Fruit fly (Drosophila melanogaster) whole organism, prepupa: ENCODE results near the gene galla-2.
A peak's percentile ranks its signal among the peaks of the same experiment; 100 is the strongest.

Experiments
- Blimp-1 ChIP-seq: fragments of 200-800 bp; sonication (Bioruptor generic); optimal IDR thresholded peaks from 3 replicates; lab custom pipeline; 2017; ENCODE audit warnings: missing biosample characterization, missing genetic modification characterization, mild to moderate bottlenecking, moderate library complexity, missing genetic modification reagents
- CG10631 ChIP-seq: fragments of 200-800 bp; sonication (Bioruptor generic); optimal IDR thresholded peaks from 2 replicates; lab custom pipeline; 2016; ENCODE audit warnings: missing biosample characterization, missing genetic modification characterization
- CG10669 ChIP-seq: fragments of 200-800 bp; sonication (Bioruptor generic); optimal IDR thresholded peaks from 3 replicates; lab custom pipeline; 2018; ENCODE audit warnings: missing biosample characterization, mild to moderate bottlenecking, missing genetic modification characterization, moderate library complexity
- CG11294 ChIP-seq: fragments of 200-800 bp; sonication (Bioruptor generic); IDR thresholded peaks from 2 replicates; pipeline ENCODE4 v1.3.6; 2022; ENCODE audit warnings: missing biosample characterization, missing genetic modification characterization
- CG11762 ChIP-seq: fragments of 200-800 bp; sonication (Bioruptor generic); optimal IDR thresholded peaks from 3 replicates; lab custom pipeline; 2016; ENCODE audit warnings: missing biosample characterization, missing genetic modification characterization; ENCODE audit not compliant: insufficient read depth
- CG11902 ChIP-seq: fragments of 200-800 bp; sonication (Bioruptor generic); optimal IDR thresholded peaks from 3 replicates; lab custom pipeline; 2016; ENCODE audit warnings: missing biosample characterization, missing genetic modification characterization
- CG15336 ChIP-seq: fragments of 200-800 bp; sonication (Bioruptor generic); IDR thresholded peaks from 2 replicates; pipeline ENCODE4 v1.3.6; 2022; ENCODE audit warnings: missing biosample characterization, missing genetic modification characterization
- CG1621 ChIP-seq: fragments of 200-800 bp; sonication (Bioruptor generic); optimal IDR thresholded peaks from 3 replicates; lab custom pipeline; 2018; ENCODE audit warnings: missing biosample characterization, mild to moderate bottlenecking, missing genetic modification characterization
- CG16779 ChIP-seq: fragments of 200-800 bp; sonication (Bioruptor generic); optimal IDR thresholded peaks from 3 replicates; lab custom pipeline; 2017; ENCODE audit warnings: missing biosample characterization, mild to moderate bottlenecking, missing genetic modification characterization
- CG3032 ChIP-seq: fragments of 200-800 bp; optimal IDR thresholded peaks from 2 replicates; lab custom pipeline; 2019; ENCODE audit warnings: missing biosample characterization, mild to moderate bottlenecking, missing genetic modification characterization, moderate library complexity
- CG31627 ChIP-seq: fragments of 200-800 bp; sonication (Bioruptor generic); optimal IDR thresholded peaks from 3 replicates; lab custom pipeline; 2016; ENCODE audit warnings: missing biosample characterization, missing genetic modification characterization
- CG34406 ChIP-seq: fragments of 200-800 bp; sonication (Bioruptor generic); optimal IDR thresholded peaks from 3 replicates; lab custom pipeline; 2016; ENCODE audit warnings: missing biosample characterization, missing genetic modification characterization
- CG3919 ChIP-seq: fragments of 200-800 bp; sonication (Bioruptor generic); optimal IDR thresholded peaks from 3 replicates; lab custom pipeline; 2016; ENCODE audit warnings: missing biosample characterization, missing genetic modification characterization
- CG4318 ChIP-seq: fragments of 200-800 bp; sonication (Bioruptor generic); optimal IDR thresholded peaks from 3 replicates; lab custom pipeline; 2017; ENCODE audit warnings: missing biosample characterization, mild to moderate bottlenecking, missing genetic modification characterization
- CG6163 ChIP-seq: fragments of 200-800 bp; sonication (Bioruptor generic); IDR thresholded peaks from 3 replicates; pipeline ENCODE4 v1.3.6; 2022; ENCODE audit warnings: missing biosample characterization, missing genetic modification characterization
- CG6276 ChIP-seq: fragments of 200-800 bp; sonication (Bioruptor generic); optimal IDR thresholded peaks from 2 replicates; lab custom pipeline; 2017; ENCODE audit warnings: missing biosample characterization, mild to moderate bottlenecking, missing genetic modification characterization
- CG6792 ChIP-seq: fragments of 200-800 bp; sonication (Bioruptor generic); optimal IDR thresholded peaks from 3 replicates; lab custom pipeline; 2016; ENCODE audit warnings: missing biosample characterization, missing genetic modification characterization
- CG6854 ChIP-seq: fragments of 200-800 bp; sonication (Bioruptor generic); optimal IDR thresholded peaks from 2 replicates; lab custom pipeline; 2017; ENCODE audit warnings: missing biosample characterization, mild to moderate bottlenecking, missing genetic modification characterization
- CG7368 ChIP-seq: fragments of 200-800 bp; sonication (Bioruptor generic); optimal IDR thresholded peaks from 3 replicates; lab custom pipeline; 2016; ENCODE audit warnings: missing biosample characterization, missing genetic modification characterization
- CG8319 ChIP-seq: fragments of 200-800 bp; sonication (Bioruptor generic); optimal IDR thresholded peaks from 3 replicates; lab custom pipeline; 2016; ENCODE audit warnings: missing biosample characterization, missing genetic modification characterization
- CG8632 ChIP-seq: fragments of 200-800 bp; sonication (Bioruptor generic); optimal IDR thresholded peaks from 3 replicates; lab custom pipeline; 2016; ENCODE audit warnings: missing biosample characterization, missing genetic modification characterization
- CG9139 ChIP-seq: fragments of 200-800 bp; sonication (Bioruptor generic); optimal IDR thresholded peaks from 3 replicates; lab custom pipeline; 2017; ENCODE audit warnings: missing biosample characterization, mild to moderate bottlenecking, missing genetic modification characterization
- Eip75B ChIP-seq: fragments of 200-800 bp; sonication (Bioruptor generic); optimal IDR thresholded peaks from 3 replicates; lab custom pipeline; 2016; ENCODE audit warnings: missing biosample characterization, missing genetic modification characterization
- Eip78C ChIP-seq: fragments of 200-800 bp; sonication (Bioruptor generic); peaks from one replicate; lab custom pipeline; 2016; ENCODE audit warnings: missing biosample characterization, missing genetic modification characterization
- Eip93F ChIP-seq: fragments of 200-800 bp; sonication (Bioruptor generic); optimal IDR thresholded peaks from 2 replicates; lab custom pipeline; 2016; ENCODE audit warnings: missing biosample characterization, mild to moderate bottlenecking, missing genetic modification characterization
- Ets21C ChIP-seq: fragments of 200-800 bp; sonication (Bioruptor generic); optimal IDR thresholded peaks from 3 replicates; lab custom pipeline; 2016; ENCODE audit warnings: missing biosample characterization, missing genetic modification characterization
- Ets96B ChIP-seq: fragments of 200-800 bp; optimal IDR thresholded peaks from 2 replicates; lab custom pipeline; 2019; ENCODE audit warnings: missing biosample characterization, mild to moderate bottlenecking, missing genetic modification characterization, moderate library complexity
- Gug ChIP-seq: fragments of 200-800 bp; sonication (Bioruptor generic); IDR thresholded peaks from 2 replicates; pipeline ENCODE4 v1.3.6; 2022; ENCODE audit warnings: missing biosample characterization, missing genetic modification characterization
- Hr38 ChIP-seq: sonication (Bioruptor generic); optimal IDR thresholded peaks from 2 replicates; lab custom pipeline; 2016; ENCODE audit warnings: missing biosample characterization, missing genetic modification characterization
- Hr39 ChIP-seq: fragments of 200-800 bp; sonication (Bioruptor generic); optimal IDR thresholded peaks from 2 replicates; lab custom pipeline; 2016; ENCODE audit warnings: missing biosample characterization, missing genetic modification characterization
- Hr4 ChIP-seq: fragments of 200-800 bp; sonication (Bioruptor generic); optimal IDR thresholded peaks from 3 replicates; lab custom pipeline; 2016; ENCODE audit warnings: missing biosample characterization, missing genetic modification characterization
- Lpt ChIP-seq: fragments of 200-800 bp; sonication (Bioruptor generic); optimal IDR thresholded peaks from 3 replicates; lab custom pipeline; 2016; ENCODE audit warnings: missing biosample characterization, missing genetic modification characterization
- Met ChIP-seq: fragments of 200-800 bp; sonication (Bioruptor generic); optimal IDR thresholded peaks from 3 replicates; lab custom pipeline; 2016; ENCODE audit warnings: missing biosample characterization, missing genetic modification characterization
- OdsH ChIP-seq: fragments of 200-800 bp; sonication (Bioruptor generic); optimal IDR thresholded peaks from 3 replicates; lab custom pipeline; 2016; ENCODE audit warnings: missing biosample characterization, missing genetic modification characterization
- Smox ChIP-seq: fragments of 200-800 bp; sonication (Bioruptor generic); optimal IDR thresholded peaks from 3 replicates; lab custom pipeline; 2016; ENCODE audit warnings: missing biosample characterization, missing genetic modification characterization
- Sox102F ChIP-seq: fragments of 200-800 bp; sonication (Bioruptor generic); optimal IDR thresholded peaks from 2 replicates; lab custom pipeline; 2016; ENCODE audit warnings: missing biosample characterization, mild to moderate bottlenecking, missing genetic modification characterization
- Sox14 ChIP-seq: fragments of 200-800 bp; sonication (Bioruptor generic); optimal IDR thresholded peaks from 3 replicates; lab custom pipeline; 2016; ENCODE audit warnings: missing biosample characterization, missing genetic modification characterization
- Sox15 ChIP-seq: fragments of 200-800 bp; sonication (Bioruptor generic); optimal IDR thresholded peaks from 3 replicates; lab custom pipeline; 2016; ENCODE audit warnings: missing biosample characterization, missing genetic modification characterization
- acj6 ChIP-seq: fragments of 200-800 bp; sonication (Bioruptor generic); optimal IDR thresholded peaks from 3 replicates; lab custom pipeline; 2016; ENCODE audit warnings: missing biosample characterization, missing genetic modification characterization
- cyc ChIP-seq: fragments of 200-800 bp; sonication (Bioruptor generic); optimal IDR thresholded peaks from 3 replicates; lab custom pipeline; 2016; ENCODE audit warnings: missing biosample characterization, missing genetic modification characterization
- dac ChIP-seq: fragments of 200-800 bp; sonication (Bioruptor generic); optimal IDR thresholded peaks from 2 replicates; lab custom pipeline; 2017; ENCODE audit warnings: missing biosample characterization, mild to moderate bottlenecking, missing genetic modification characterization
- dsx ChIP-seq: fragments of 200-800 bp; optimal IDR thresholded peaks from 3 replicates; lab custom pipeline; 2019; ENCODE audit warnings: missing biosample characterization, mild to moderate bottlenecking, missing genetic modification characterization, moderate library complexity; ENCODE audit not compliant: poor library complexity, severe bottlenecking
- esn ChIP-seq: fragments of 200-800 bp; sonication (Bioruptor generic); optimal IDR thresholded peaks from 2 replicates; lab custom pipeline; 2016; ENCODE audit warnings: missing biosample characterization, mild to moderate bottlenecking, missing genetic modification characterization, moderate library complexity
- fd59A ChIP-seq: fragments of 200-800 bp; sonication (Bioruptor generic); optimal IDR thresholded peaks from 2 replicates; lab custom pipeline; 2017; ENCODE audit warnings: missing biosample characterization, mild to moderate bottlenecking, missing genetic modification characterization, missing genetic modification reagents
- fd85E ChIP-seq: fragments of 200-800 bp; sonication (Bioruptor generic); optimal IDR thresholded peaks from 3 replicates; lab custom pipeline; 2016; ENCODE audit warnings: missing biosample characterization, missing genetic modification characterization
- fkh ChIP-seq: fragments of 200-800 bp; sonication (Bioruptor generic); optimal IDR thresholded peaks from 3 replicates; lab custom pipeline; 2017; ENCODE audit warnings: missing biosample characterization, mild to moderate bottlenecking, missing genetic modification characterization, moderate library complexity
- lz ChIP-seq: fragments of 200-800 bp; sonication (Bioruptor generic); optimal IDR thresholded peaks from 3 replicates; lab custom pipeline; 2016; ENCODE audit warnings: missing biosample characterization, missing genetic modification characterization
- net ChIP-seq: fragments of 200-800 bp; sonication (Bioruptor generic); optimal IDR thresholded peaks from 3 replicates; lab custom pipeline; 2016; ENCODE audit warnings: missing biosample characterization, missing genetic modification characterization
- pdm3 ChIP-seq: fragments of 200-800 bp; sonication (Bioruptor generic); optimal IDR thresholded peaks from 3 replicates; lab custom pipeline; 2016; ENCODE audit warnings: missing biosample characterization, missing genetic modification characterization
- ss ChIP-seq, 2 experiments: fragments of 200-800 bp; sonication (Bioruptor generic); optimal IDR thresholded peaks; 2 replicates in 1 of 2; 3 replicates in 1 of 2; lab custom pipeline; 2017 to 2018; ENCODE audit warnings: mild to moderate bottlenecking in 2 of 2, missing biosample characterization in 2 of 2, missing genetic modification characterization in 2 of 2, moderate library complexity in 1 of 2
- svp ChIP-seq: fragments of 200-800 bp; sonication (Bioruptor generic); peaks from one replicate; lab custom pipeline; 2016; ENCODE audit warnings: missing biosample characterization, missing genetic modification characterization
- topi ChIP-seq: fragments of 200-800 bp; sonication (Bioruptor generic); optimal IDR thresholded peaks from 3 replicates; lab custom pipeline; 2016; ENCODE audit warnings: missing biosample characterization, missing genetic modification characterization
- vri ChIP-seq: fragments of 200-800 bp; sonication (Bioruptor generic); optimal IDR thresholded peaks from 3 replicates; lab custom pipeline; 2016; ENCODE audit warnings: missing biosample characterization, mild to moderate bottlenecking, missing genetic modification characterization

Gene galla-2

DNA sequence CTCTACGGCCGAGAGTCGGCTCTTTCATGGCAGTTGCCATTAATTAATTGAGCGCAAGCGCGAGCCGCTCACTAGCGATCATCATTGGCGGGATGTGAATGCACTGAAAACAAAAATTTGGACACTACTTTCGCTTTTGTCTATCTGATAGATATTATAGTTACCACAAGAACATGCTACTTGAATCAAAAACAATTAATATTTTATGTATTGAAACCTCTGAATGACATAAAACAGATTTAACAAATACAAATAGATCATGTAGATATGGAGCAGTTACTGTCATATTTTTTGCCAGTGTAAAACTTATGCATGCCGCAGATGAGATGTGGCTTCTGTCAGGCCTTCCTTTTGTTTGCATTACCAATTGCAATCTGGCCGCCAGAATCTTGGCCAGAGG lies 45.3 kb downstream of the galla-2 start:
- TF ChIP-seq svp (GFP tag; lab: Kevin White, UChicago) (peak; percentile 65), Eip78C (GFP tag; lab: Kevin White, UChicago) (peak; percentile 92), Ets21C (GFP tag; lab: Kevin White, UChicago) (no peak), CG10631 (GFP tag; lab: Kevin White, UChicago) (peak; percentile 60), Sox14 (GFP tag; lab: Kevin White, UChicago) (peak; percentile 33), fkh (GFP tag; lab: Kevin White, UChicago) (no peak), Lpt (GFP tag; lab: Kevin White, UChicago) (peak; percentile 55), Blimp-1 (GFP tag; lab: Kevin White, UChicago) (peak; percentile 13), CG9139 (peak; percentile 38), vri (GFP tag; lab: Kevin White, UChicago) (no peak), topi (GFP tag; lab: Kevin White, UChicago) (peak; percentile 39), cyc (GFP tag; lab: Kevin White, UChicago) (no peak), fd59A (peak; percentile 30), Met (peak; percentile 35), CG3919 (GFP tag; lab: Kevin White, UChicago) (peak; percentile 67), Hr38 (GFP tag; lab: Kevin White, UChicago) (no peak), Hr4 (peak; percentile 65), CG1621 (tag; lab: Kevin White, UChicago) (peak; percentile 30), esn (peak; percentile 34), Smox (GFP tag; lab: Kevin White, UChicago) (peak; percentile 27), dac (peak; percentile 60), CG3032 (tag; lab: Kevin White, UChicago) (peak; percentile 54), pdm3 (GFP tag; lab: Kevin White, UChicago) (peak; percentile 48), CG6792 (GFP tag; lab: Kevin White, UChicago) (peak; percentile 51), dsx (GFP tag; lab: Kevin White, UChicago) (peak; percentile 52), Gug (GFP tag; lab: Robert Waterston, UW) (peak; percentile 48), net (GFP tag; lab: Kevin White, UChicago) (peak; percentile 43), CG11762 (GFP tag; lab: Kevin White, UChicago) (peak; percentile 52), acj6 (peak; percentile 45), Hr39 (no peak), CG34406 (GFP tag; lab: Kevin White, UChicago) (peak; percentile 62), CG6163 (GFP tag; lab: Robert Waterston, UW) (peak; percentile 60), CG15336 (GFP tag; lab: Robert Waterston, UW) (peak; percentile 72), CG7368 (peak; percentile 45), lz (GFP tag; lab: Kevin White, UChicago) (peak; percentile 33), Sox15 (no peak), CG11902 (peak; percentile 19), CG8632 (GFP tag; lab: Kevin White, UChicago) (peak; percentile 62), Eip93F (GFP tag; lab: Kevin White, UChicago) (no peak), CG11294 (peak; percentile 42), CG8319 (peak; percentile 39), CG31627 (GFP tag; lab: Kevin White, UChicago) (peak; percentile 14), CG10669 (GFP tag; lab: Kevin White, UChicago) (peak; percentile 60), ss (GFP tag; optimal IDR thresholded peaks at IDR 0.05; lab: Kevin White, UChicago) (peak; percentile 14 to 36), CG4318 (GFP tag; lab: Kevin White, UChicago) (peak; percentile 51), Eip75B (GFP tag; lab: Kevin White, UChicago) (peak; percentile 53), OdsH (peak; percentile 41), Sox102F (GFP tag; lab: Kevin White, UChicago) (no peak), Ets96B (tag; lab: Kevin White, UChicago) (peak; percentile 58), CG16779 (no peak), fd85E (GFP tag; lab: Kevin White, UChicago) (no peak), CG6854 (GFP tag; lab: Kevin White, UChicago) (no peak), CG6276 (GFP tag; lab: Kevin White, UChicago) (peak; percentile 48)
